Worm (Caenorhabditis elegans): Measurements from ENCODE around the gene C03G6.6.
"Not testable (repeated sequence)": the region's sequence is repeated elsewhere in the genome, so short reads cannot be mapped to it uniquely, and the experiment has no call there.

C03G6.6 gene

ce11 chrV:7341942-7342341 is 15.3 kb upstream of the C03G6.6 start, which contains the start of the genes nhr-263 and nhr-148:
nhr-263 (minus strand) TSS chrV:7342042.
nhr-148 (plus strand) TSS chrV:7342156.
- TF ChIP-seq tbx-2 (tag; optimal IDR thresholded peaks at IDR 0.05): no peak
- no peak for TF ChIP-seq T23F11.4 (GFP tag; optimal IDR thresholded peaks at IDR 0.05)
- no peak for TF ChIP-seq nhr-232 (tag; optimal IDR thresholded peaks at IDR 0.05)
- TF ChIP-seq F13H6.1 (tag; optimal IDR thresholded peaks at IDR 0.05): no peak

ce11 chrV:7343522-7343921 is 13.7 kb upstream of the C03G6.6 start, which contains the start of gene srh-244:
srh-244 (plus strand) TSS chrV:7343822.
- no peak for TF ChIP-seq che-1 (tag; optimal IDR thresholded peaks at IDR 0.05)
- no peak for TF ChIP-seq tbx-7 (tag; optimal IDR thresholded peaks at IDR 0.05)
- no peak for TF ChIP-seq ceh-2 (tag; optimal IDR thresholded peaks at IDR 0.05)
- TF ChIP-seq ceh-30 (tag; optimal IDR thresholded peaks at IDR 0.05): no peak
- TF ChIP-seq lim-6 (tag; optimal IDR thresholded peaks at IDR 0.05): no peak
- TF ChIP-seq ceh-24 (tag; optimal IDR thresholded peaks at IDR 0.05): no peak
- no peak for TF ChIP-seq C08G9.2 (tag; optimal IDR thresholded peaks at IDR 0.05)

- TF ChIP-seq sox-2 (GFP tag; IDR thresholded peaks at IDR 0.05); ceh-14 (tag; optimal IDR thresholded peaks at IDR 0.05); hlh-6 (tag; optimal IDR thresholded peaks at IDR 0.05): not testable (repeated sequence)
These were observed 11.7 kb upstream of the C03G6.6 start, which contains the start of gene nhr-147 for ce11 chrV:7345494-7345893. nhr-147 (plus strand) TSS chrV:7345794.

ce11 chrV:7349541-7349940 is 7.7 kb upstream of the C03G6.6 start, which contains the start of gene nhr-149:
nhr-149 (minus strand) TSS chrV:7349641.
- TF ChIP-seq nhr-232 (tag; optimal IDR thresholded peaks at IDR 0.05) (no peak), sox-2 (GFP tag; IDR thresholded peaks at IDR 0.05) (no peak), madf-2 (tag; optimal IDR thresholded peaks at IDR 0.05) (no peak), rnt-1 (tag; optimal IDR thresholded peaks at IDR 0.05) (no peak)

ce11 chrV:7352186-7353053 is 4.8 kb upstream of the C03G6.6 start, which contains the start of the genes srh-231 and srh-275:
srh-231 (minus strand) TSS chrV:7352236.
srh-275 (plus strand) TSS chrV:7353003.
- TF ChIP-seq ama-1 (optimal IDR thresholded peaks at IDR 0.05): no peak
- TF ChIP-seq ceh-9 (tag; optimal IDR thresholded peaks at IDR 0.05): no peak
- no peak for TF ChIP-seq dve-1 (tag; optimal IDR thresholded peaks at IDR 0.05)
- TF ChIP-seq odd-2 (tag; optimal IDR thresholded peaks at IDR 0.05): no peak
- no peak for TF ChIP-seq ahr-1 (tag; optimal IDR thresholded peaks at IDR 0.05)
- no peak for TF ChIP-seq Y22D7AL.16 (tag; optimal IDR thresholded peaks at IDR 0.05)
- no peak for TF ChIP-seq unc-3 (GFP tag; conservative IDR thresholded peaks at IDR 0.05)
- TF ChIP-seq unc-3 (tag; optimal IDR thresholded peaks at IDR 0.05): no peak
- no peak for TF ChIP-seq K09A11.1 (tag; optimal IDR thresholded peaks at IDR 0.05; ENCODE audit: insufficient read depth)
- no peak for TF ChIP-seq ceh-18 (tag; optimal IDR thresholded peaks at IDR 0.05)
- no peak for TF ChIP-seq ceh-45 (GFP tag; IDR thresholded peaks at IDR 0.05)
- no peak for TF ChIP-seq tbx-2 (tag; optimal IDR thresholded peaks at IDR 0.05)
- no peak for TF ChIP-seq madf-2 (tag; optimal IDR thresholded peaks at IDR 0.05)
- TF ChIP-seq unc-55 (GFP tag; optimal IDR thresholded peaks at IDR 0.05): no peak
- TF ChIP-seq ets-4 (tag; optimal IDR thresholded peaks at IDR 0.05): no peak
- no peak for TF ChIP-seq ceh-22 (tag; optimal IDR thresholded peaks at IDR 0.05)
- no peak for TF ChIP-seq dmd-4 (tag; optimal IDR thresholded peaks at IDR 0.05; ENCODE audit: borderline replicate concordance)
- TF ChIP-seq pax-1 (tag; optimal IDR thresholded peaks at IDR 0.05): no peak
- TF ChIP-seq K02D7.2 (tag; optimal IDR thresholded peaks at IDR 0.05): no peak
- no peak for TF ChIP-seq ref-2 (tag; optimal IDR thresholded peaks at IDR 0.05)

All from whole organism, late embryonic.